Worm (Caenorhabditis elegans): Measurements from ENCODE around the gene nspd-2.

DNA sequence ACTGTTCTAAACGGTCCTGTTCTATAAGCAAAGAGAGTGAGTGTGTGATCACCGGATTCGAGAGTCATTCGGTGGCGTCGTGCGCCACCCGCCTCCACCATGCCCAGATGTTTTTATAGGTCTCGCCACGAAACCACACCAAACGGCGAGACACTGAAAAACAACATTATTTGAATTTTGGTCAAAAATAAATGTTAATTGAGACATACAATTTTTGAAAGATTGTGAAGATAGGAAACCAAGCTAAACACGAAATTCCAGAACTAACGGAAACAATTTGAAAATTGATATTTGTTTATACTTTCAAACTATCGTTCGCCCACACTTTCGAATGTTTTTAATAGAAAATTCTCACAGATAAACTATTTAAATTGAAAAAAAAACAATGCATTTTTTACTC, 19.4 kb upstream of the nspd-2 start, which contains the start of gene catp-6:
- no peak for TF ChIP-seq fos-1 (tag; optimal IDR thresholded peaks at IDR 0.05)
- TF ChIP-seq tra-1 (GFP tag; IDR thresholded peaks at IDR 0.05), result no peak
- no peak for TF ChIP-seq nhr-48 (tag; optimal IDR thresholded peaks at IDR 0.05)
- TF ChIP-seq hlh-11 (tag; optimal IDR thresholded peaks at IDR 0.05), result no peak
- no peak for TF ChIP-seq ZK546.5 (tag; optimal IDR thresholded peaks at IDR 0.05)
- TF ChIP-seq daf-12 (tag; optimal IDR thresholded peaks at IDR 0.05), result no peak
- no peak for TF ChIP-seq unc-39 (tag; optimal IDR thresholded peaks at IDR 0.05)
- no peak for TF ChIP-seq Y5F2A.4 (GFP tag; optimal IDR thresholded peaks at IDR 0.05)
- no peak for TF ChIP-seq hmg-1.1 (GFP tag; IDR thresholded peaks at IDR 0.05)
- TF ChIP-seq nhr-237 (tag; optimal IDR thresholded peaks at IDR 0.05), result no peak
- TF ChIP-seq nhr-25 (tag; optimal IDR thresholded peaks at IDR 0.05; ENCODE audit: borderline replicate concordance, insufficient read depth), result no peak
- TF ChIP-seq ceh-82 (tag; optimal IDR thresholded peaks at IDR 0.05), result no peak
- TF ChIP-seq F49E8.2 (tag; optimal IDR thresholded peaks at IDR 0.05; ENCODE audit: borderline replicate concordance), result no peak
